Worm (Caenorhabditis elegans): ENCODE measurements around the gene C50B8.4.

DNA sequence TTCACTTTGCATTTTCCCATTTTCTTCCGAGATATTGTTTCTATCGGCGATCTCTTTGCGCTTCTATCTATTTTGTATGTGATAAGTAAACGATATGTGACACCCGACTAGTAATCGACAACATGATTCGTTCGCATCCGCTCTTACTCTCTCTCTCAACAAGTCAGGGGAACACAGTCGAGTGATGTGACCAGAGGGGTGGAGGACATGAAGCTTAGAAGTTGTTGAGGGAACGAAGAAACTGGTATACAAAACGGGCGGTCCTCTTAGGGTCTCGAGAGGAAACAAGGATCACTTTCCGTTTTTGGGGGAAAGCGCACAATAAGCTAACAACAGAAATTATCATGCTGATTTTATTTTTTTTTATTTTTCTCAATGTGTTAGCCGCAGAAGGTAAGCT lies 21.3 kb downstream of the C50B8.4 start, which contains the start of gene F53F4.4:
- TF ChIP-seq nhr-23 (tag; optimal IDR thresholded peaks at IDR 0.05): no peak
- no peak for TF ChIP-seq dmd-4 (tag; optimal IDR thresholded peaks at IDR 0.05)
- TF ChIP-seq mab-5 (tag; optimal IDR thresholded peaks at IDR 0.05): no peak
- TF ChIP-seq ama-1 (optimal IDR thresholded peaks at IDR 0.05): no peak
- no peak for TF ChIP-seq nhr-77 (tag; optimal IDR thresholded peaks at IDR 0.05)
- no peak for TF ChIP-seq R02D3.7 (tag; optimal IDR thresholded peaks at IDR 0.05)

All from whole organism, L2 larva.